Worm (Caenorhabditis elegans) whole organism, midembryonic: ENCODE measurements around the gene clh-5.

Experiments used
- T22C8.4 ChIP-seq: fragments of 200-800 bp; sonication (Bioruptor generic); IDR thresholded peaks from 2 replicates; pipeline ENCODE4 v1.3.6; 2022; ENCODE audit warnings: missing genetic modification characterization, missing compliant biosample characterization
- cog-1 ChIP-seq: sonication (generic microtip); optimal IDR thresholded peaks from 2 replicates; lab custom pipeline; 2016; ENCODE audit warnings: missing genetic modification characterization, missing compliant biosample characterization
- flt-1 ChIP-seq: fragments of 200-800 bp; sonication (Bioruptor generic); IDR thresholded peaks from 2 replicates; pipeline ENCODE4 v1.3.6; 2022; ENCODE audit warnings: missing genetic modification characterization, missing compliant biosample characterization
- klf-2 ChIP-seq: fragments of 200-800 bp; sonication (Bioruptor generic); conservative IDR thresholded peaks from 2 replicates; pipeline ENCODE4 v1.3.6; 2022; ENCODE audit warnings: missing genetic modification reagents, missing genetic modification characterization, missing compliant biosample characterization
- ztf-23 ChIP-seq: fragments of 200-800 bp; sonication (Bioruptor generic); IDR thresholded peaks from 2 replicates; pipeline ENCODE4 v1.3.6; 2022; ENCODE audit warnings: missing genetic modification reagents, missing genetic modification characterization, missing compliant biosample characterization

- TF ChIP-seq flt-1 (GFP tag; lab: Robert Waterston, UW) (no peak), klf-2 (GFP tag; lab: Robert Waterston, UW) (no peak), cog-1 (tag; lab: Kevin White, UChicago) (no peak), ztf-23 (GFP tag; lab: Robert Waterston, UW) (no peak), T22C8.4 (GFP tag; lab: Robert Waterston, UW) (no peak)
Observed at ce11 chrII:9092910-9093309, 5.5 kb downstream of the clh-5 start.
